Fruit fly (Drosophila melanogaster) whole organism, embryonic: ENCODE measurements around the gene CG43339.

Experiments used
- B-H1 ChIP-seq: fragments of 200-800 bp; sonication (Bioruptor generic); IDR thresholded peaks from 3 replicates; pipeline ENCODE4 v1.3.6; 2022; ENCODE audit warnings: missing biosample characterization, missing genetic modification characterization
- CG10321 ChIP-seq: fragments of 200-800 bp; sonication (Bioruptor generic); IDR thresholded peaks from 2 replicates; pipeline ENCODE4 v1.3.6; 2022; ENCODE audit warnings: missing biosample characterization, missing genetic modification characterization
- CG13287 ChIP-seq: fragments of 200-800 bp; sonication (Bioruptor generic); IDR thresholded peaks from 2 replicates; pipeline ENCODE4 v1.3.6; 2022; ENCODE audit warnings: missing biosample characterization, missing genetic modification characterization; ENCODE audit not compliant: partially characterized antibody
- CG13775 ChIP-seq: fragments of 200-800 bp; sonication (Bioruptor generic); optimal IDR thresholded peaks from 3 replicates; lab custom pipeline; 2017; ENCODE audit warnings: missing biosample characterization, mild to moderate bottlenecking, missing genetic modification characterization
- CG15479 ChIP-seq: fragments of 200-800 bp; sonication (Bioruptor generic); optimal IDR thresholded peaks from 3 replicates; lab custom pipeline; 2019; ENCODE audit warnings: missing biosample characterization, mild to moderate bottlenecking, missing genetic modification characterization, moderate library complexity
- CG17361 ChIP-seq: fragments of 200-800 bp; sonication (Bioruptor generic); IDR thresholded peaks from 3 replicates; pipeline ENCODE4 v1.3.6; 2022; ENCODE audit warnings: missing biosample characterization, missing genetic modification characterization
- CG1832 ChIP-seq: fragments of 200-800 bp; sonication (Bioruptor generic); optimal IDR thresholded peaks from 2 replicates; lab custom pipeline; 2017; ENCODE audit warnings: missing biosample characterization, mild to moderate bottlenecking, missing genetic modification characterization, inconsistent platforms
- CG2678 ChIP-seq: fragments of 200-800 bp; sonication (Bioruptor generic); optimal IDR thresholded peaks from 3 replicates; lab custom pipeline; 2019; ENCODE audit warnings: missing biosample characterization, mild to moderate bottlenecking, missing genetic modification characterization, moderate library complexity
- CG2889 ChIP-seq: fragments of 200-800 bp; sonication (Bioruptor generic); IDR thresholded peaks from 3 replicates; pipeline ENCODE4 v1.3.6; 2022; ENCODE audit warnings: missing biosample characterization, missing genetic modification characterization
- CG30403 ChIP-seq: fragments of 200-800 bp; sonication (Bioruptor generic); optimal IDR thresholded peaks from 3 replicates; lab custom pipeline; 2016; ENCODE audit warnings: missing biosample characterization, missing genetic modification characterization
- CG4854 ChIP-seq: fragments of 200-800 bp; sonication (Bioruptor generic); optimal IDR thresholded peaks from 2 replicates; lab custom pipeline; 2016; ENCODE audit warnings: missing biosample characterization, missing genetic modification characterization, inconsistent platforms
- CG5953 ChIP-seq: fragments of 200-800 bp; sonication (Bioruptor generic); IDR thresholded peaks from 2 replicates; pipeline ENCODE4 v1.3.6; 2022; ENCODE audit warnings: missing biosample characterization, missing genetic modification characterization
- CG6254 ChIP-seq: fragments of 200-800 bp; sonication (Bioruptor generic); optimal IDR thresholded peaks from 3 replicates; lab custom pipeline; 2017; ENCODE audit warnings: mild to moderate bottlenecking, missing biosample characterization, missing genetic modification reagents, missing genetic modification characterization
- CG7786 ChIP-seq: fragments of 200-800 bp; sonication (Bioruptor generic); optimal IDR thresholded peaks from 2 replicates; lab custom pipeline; 2016; ENCODE audit warnings: missing biosample characterization, missing genetic modification characterization
- CG7987 ChIP-seq: fragments of 200-800 bp; sonication (Bioruptor generic); optimal IDR thresholded peaks from 2 replicates; lab custom pipeline; 2018; ENCODE audit warnings: missing biosample characterization, mild to moderate bottlenecking, missing genetic modification characterization, moderate library complexity
- CG8290 ChIP-seq, 3 experiments: fragments of 200-800 bp; sonication (Bioruptor generic); optimal IDR thresholded peaks; 2 replicates each; lab custom pipeline; 2016 to 2019; ENCODE audit warnings: missing biosample characterization in 3 of 3, missing genetic modification characterization in 3 of 3, mild to moderate bottlenecking in 2 of 3, moderate library complexity in 1 of 3
- Elba2 ChIP-seq: fragments of 200-800 bp; sonication (Bioruptor generic); optimal IDR thresholded peaks from 3 replicates; lab custom pipeline; 2016; ENCODE audit warnings: missing biosample characterization, missing genetic modification characterization
- HLH4C ChIP-seq: fragments of 200-800 bp; sonication (Bioruptor generic); IDR thresholded peaks from 3 replicates; pipeline ENCODE4 v1.3.6; 2022; ENCODE audit warnings: missing biosample characterization, missing genetic modification characterization; ENCODE audit not compliant: partially characterized antibody
- Hr78 ChIP-seq, 2 experiments: fragments of 200-800 bp in 1 of 2; fragments of >200 bp in 1 of 2; sonication (Bioruptor generic) in 1 of 2; optimal IDR thresholded peaks; 2 replicates each; lab custom pipeline; 2017 to 2019; ENCODE audit warnings: missing biosample characterization in 2 of 2, missing genetic modification characterization in 2 of 2, mild to moderate bottlenecking in 1 of 2, moderate library complexity in 1 of 2
- Hsf ChIP-seq: fragments of 200-800 bp; sonication (Bioruptor generic); optimal IDR thresholded peaks from 3 replicates; lab custom pipeline; 2016; ENCODE audit warnings: missing biosample characterization, missing genetic modification characterization
- Mad ChIP-seq: fragments of 200-800 bp; sonication (Bioruptor generic); optimal IDR thresholded peaks from 2 replicates; lab custom pipeline; 2016; ENCODE audit warnings: missing biosample characterization, missing genetic modification characterization
- Med ChIP-seq: fragments of 200-800 bp; sonication (Bioruptor generic); peaks from one replicate; lab custom pipeline; 2016; ENCODE audit warnings: missing biosample characterization, missing genetic modification characterization, mild to moderate bottlenecking, inconsistent platforms, moderate library complexity
- Oli ChIP-seq: fragments of 200-800 bp; sonication (Bioruptor generic); optimal IDR thresholded peaks from 2 replicates; lab custom pipeline; 2018; ENCODE audit warnings: missing biosample characterization, mild to moderate bottlenecking, missing genetic modification characterization, moderate library complexity
- Sry-β ChIP-seq: fragments of 200-800 bp; sonication (Bioruptor generic); optimal IDR thresholded peaks from 2 replicates; lab custom pipeline; 2018; ENCODE audit warnings: missing biosample characterization, mild to moderate bottlenecking, missing genetic modification characterization, moderate library complexity
- Trl ChIP-seq, 3 experiments: fragments of >200 bp in 2 of 3; fragments of 200-800 bp in 1 of 3; sonication (Bioruptor generic) in 1 of 3; optimal IDR thresholded peaks; 2 replicates in 1 of 3; 3 replicates in 2 of 3; lab custom pipeline; 2016 to 2017; ENCODE audit warnings: missing biosample characterization in 1 of 3, missing genetic modification characterization in 1 of 3
- ara ChIP-seq: fragments of 200-800 bp; sonication (Bioruptor generic); IDR thresholded peaks from 2 replicates; pipeline ENCODE4 v1.3.6; 2022; ENCODE audit warnings: missing biosample characterization, missing genetic modification characterization
- az2 ChIP-seq: fragments of 200-800 bp; sonication (Bioruptor generic); optimal IDR thresholded peaks from 3 replicates; lab custom pipeline; 2016; ENCODE audit warnings: missing biosample characterization, missing genetic modification characterization
- bbx ChIP-seq: fragments of 200-800 bp; sonication (Bioruptor generic); IDR thresholded peaks from 2 replicates; pipeline ENCODE4 v1.3.6; 2022; ENCODE audit warnings: missing biosample characterization, missing genetic modification characterization; ENCODE audit not compliant: partially characterized antibody
- chinmo ChIP-seq: fragments of 200-800 bp; sonication (Bioruptor generic); IDR thresholded peaks from 4 replicates; pipeline ENCODE4 v1.3.6; 2022; ENCODE audit warnings: missing biosample characterization, missing genetic modification characterization; ENCODE audit not compliant: partially characterized antibody
- ci ChIP-seq: fragments of 200-800 bp; sonication (Bioruptor generic); IDR thresholded peaks from 3 replicates; pipeline ENCODE4 v1.3.6; 2022; ENCODE audit warnings: missing biosample characterization, missing genetic modification characterization
- crc ChIP-seq: fragments of 200-800 bp; sonication (Bioruptor generic); optimal IDR thresholded peaks from 2 replicates; lab custom pipeline; 2016; ENCODE audit warnings: missing biosample characterization, missing genetic modification characterization
- crol ChIP-seq: fragments of 200-800 bp; sonication (Bioruptor generic); IDR thresholded peaks from 2 replicates; pipeline ENCODE4 v1.3.6; 2022; ENCODE audit warnings: missing biosample characterization, missing genetic modification characterization
- cwo ChIP-seq: fragments of 200-800 bp; sonication (Bioruptor generic); optimal IDR thresholded peaks from 3 replicates; lab custom pipeline; 2017; ENCODE audit warnings: missing biosample characterization, missing genetic modification characterization, mild to moderate bottlenecking, moderate library complexity, missing genetic modification reagents
- da ChIP-seq: fragments of 200-800 bp; sonication (Bioruptor generic); optimal IDR thresholded peaks from 2 replicates; lab custom pipeline; 2016; ENCODE audit warnings: missing biosample characterization, missing genetic modification characterization
- ewg ChIP-seq: fragments of 200-800 bp; sonication (Bioruptor generic); optimal IDR thresholded peaks from 3 replicates; lab custom pipeline; 2017; ENCODE audit warnings: mild to moderate bottlenecking, missing biosample characterization, missing genetic modification reagents, missing genetic modification characterization
- gcm ChIP-seq: fragments of 200-800 bp; sonication (Bioruptor generic); optimal IDR thresholded peaks from 2 replicates; lab custom pipeline; 2019; ENCODE audit warnings: missing biosample characterization, mild to moderate bottlenecking, missing genetic modification characterization, moderate library complexity
- gem ChIP-seq: fragments of 200-800 bp; sonication (Bioruptor generic); optimal IDR thresholded peaks from 2 replicates; lab custom pipeline; 2019; ENCODE audit warnings: missing biosample characterization, mild to moderate bottlenecking, missing genetic modification characterization, moderate library complexity
- grau ChIP-seq: fragments of 200-800 bp; optimal IDR thresholded peaks from 3 replicates; lab custom pipeline; 2019; ENCODE audit warnings: missing biosample characterization, mild to moderate bottlenecking, missing genetic modification characterization, moderate library complexity
- gsb-n ChIP-seq: fragments of 200-800 bp; sonication (Bioruptor generic); optimal IDR thresholded peaks from 3 replicates; lab custom pipeline; 2018; ENCODE audit warnings: missing biosample characterization, mild to moderate bottlenecking, missing genetic modification characterization
- her ChIP-seq: fragments of 200-800 bp; sonication (Bioruptor generic); optimal IDR thresholded peaks from 2 replicates; lab custom pipeline; 2016; ENCODE audit warnings: missing biosample characterization, missing genetic modification characterization
- kni ChIP-seq: fragments of 200-800 bp; sonication (Bioruptor generic); optimal IDR thresholded peaks from 3 replicates; lab custom pipeline; 2017; ENCODE audit warnings: mild to moderate bottlenecking, missing biosample characterization, missing genetic modification reagents, missing genetic modification characterization
- phol ChIP-seq: fragments of 200-800 bp; sonication (Bioruptor generic); optimal IDR thresholded peaks from 3 replicates; lab custom pipeline; 2018; ENCODE audit warnings: missing biosample characterization, mild to moderate bottlenecking, missing genetic modification characterization, moderate library complexity
- row ChIP-seq: fragments of 200-800 bp; sonication (Bioruptor generic); IDR thresholded peaks from 3 replicates; pipeline ENCODE4 v1.3.6; 2022; ENCODE audit warnings: missing biosample characterization, missing genetic modification characterization
- sens ChIP-seq: fragments of 200-800 bp; sonication (Bioruptor generic); peaks from one replicate; lab custom pipeline; 2016; ENCODE audit warnings: missing biosample characterization, missing genetic modification characterization
- sug ChIP-seq: fragments of 200-800 bp; optimal IDR thresholded peaks from 2 replicates; lab custom pipeline; 2019; ENCODE audit warnings: missing biosample characterization, mild to moderate bottlenecking, missing genetic modification characterization, moderate library complexity
- tin ChIP-seq: fragments of 200-800 bp; sonication (Bioruptor generic); optimal IDR thresholded peaks from 3 replicates; lab custom pipeline; 2016; ENCODE audit warnings: missing biosample characterization, missing genetic modification characterization
- tll ChIP-seq, 2 experiments: fragments of 200-800 bp in 1 of 2; fragments of >200 bp in 1 of 2; sonication (Bioruptor generic) in 1 of 2; optimal IDR thresholded peaks; 2 replicates each; lab custom pipeline; 2017 to 2019; ENCODE audit warnings: missing biosample characterization in 2 of 2, missing genetic modification characterization in 2 of 2, mild to moderate bottlenecking in 1 of 2, moderate library complexity in 1 of 2
- twi ChIP-seq: fragments of 200-800 bp; optimal IDR thresholded peaks from 2 replicates; lab custom pipeline; 2019; ENCODE audit warnings: missing biosample characterization, mild to moderate bottlenecking, missing genetic modification characterization, moderate library complexity
- vvl ChIP-seq: fragments of 200-800 bp; sonication (Bioruptor generic); IDR thresholded peaks from 2 replicates; pipeline ENCODE4 v1.3.6; 2022; ENCODE audit warnings: missing biosample characterization, missing genetic modification characterization
- z ChIP-seq: fragments of 200-800 bp; sonication (Bioruptor generic); IDR thresholded peaks from 3 replicates; pipeline ENCODE4 v1.3.6; 2022; ENCODE audit warnings: missing biosample characterization, missing genetic modification characterization

The CG43339 gene

DNA sequence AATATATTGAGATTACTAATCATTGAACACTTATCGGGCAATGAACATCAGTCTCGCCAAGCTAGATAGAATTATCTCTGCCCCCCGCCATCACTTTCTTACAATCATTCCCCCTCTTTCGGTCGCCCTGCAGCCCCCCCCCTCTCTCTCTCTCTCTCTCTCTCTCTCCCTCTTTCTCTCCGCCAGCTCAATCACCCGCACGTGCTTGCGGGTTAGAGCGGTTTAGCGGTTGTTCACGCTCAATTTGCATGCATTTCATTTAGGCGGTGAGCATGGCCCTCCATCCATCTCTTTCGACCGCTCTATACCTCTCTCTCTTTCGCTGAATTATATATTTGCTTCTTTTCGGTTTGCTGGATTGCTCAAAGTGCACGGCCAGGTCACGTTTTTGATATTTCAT is 43.9 kb downstream of the CG43339 start:
- no peak for TF ChIP-seq Sry-β (GFP tag; lab: Kevin White, UChicago)
- peak; percentile 69 for TF ChIP-seq gsb-n
- TF ChIP-seq Elba2, result no peak
- TF ChIP-seq ara (GFP tag; lab: Robert Waterston, UW), result no peak
- no peak for TF ChIP-seq CG2678 (tag; lab: Kevin White, UChicago)
- no peak for TF ChIP-seq CG30403 (GFP tag; lab: Kevin White, UChicago)
- TF ChIP-seq CG10321, result peak; percentile 73
- TF ChIP-seq Mad (GFP tag; lab: Kevin White, UChicago), result no peak
- TF ChIP-seq cwo, result peak; percentile 91
- TF ChIP-seq vvl (GFP tag; lab: Robert Waterston, UW), result peak; percentile 74
- TF ChIP-seq tll (GFP tag; optimal IDR thresholded peaks at IDR 0.05; lab: Kevin White, UChicago), result peak in 1 of 2 experiments; percentile 50
- TF ChIP-seq sens, result peak; percentile 55
- peak; percentile 23; the same call in 1 of the 2 replicates for TF ChIP-seq bbx (GFP tag; lab: Robert Waterston, UW)
- peak in 1 of 2 experiments; percentile 26 for TF ChIP-seq Hr78 (GFP tag; optimal IDR thresholded peaks at IDR 0.05; lab: Kevin White, UChicago)
- peak; percentile 57; the same call in 1 of the 3 replicates for TF ChIP-seq z (GFP tag; lab: Robert Waterston, UW)
- 0 out of 3 replicates have a peak, but pooled peaks have one; percentile 21 for TF ChIP-seq ci (GFP tag; lab: Robert Waterston, UW)
- peak; percentile 34 for TF ChIP-seq Med (GFP tag; lab: Kevin White, UChicago)
- TF ChIP-seq CG13287 (GFP tag; lab: Robert Waterston, UW), result 0 out of 2 replicates have a peak, but pooled peaks have one; percentile 14
- peak; percentile 46 to 51 for TF ChIP-seq Trl (optimal IDR thresholded peaks at IDR 0.05; lab: Kevin White, UChicago)
- no peak for TF ChIP-seq Trl (GFP tag; optimal IDR thresholded peaks at IDR 0.05; lab: Kevin White, UChicago)
- TF ChIP-seq sug (tag; lab: Kevin White, UChicago), result peak; percentile 29
- TF ChIP-seq B-H1 (GFP tag; lab: Robert Waterston, UW), result no peak
- TF ChIP-seq CG13775, result no peak
- TF ChIP-seq CG6254 (GFP tag; lab: Kevin White, UChicago), result no peak
- TF ChIP-seq CG8290 (GFP tag; optimal IDR thresholded peaks at IDR 0.05; lab: Kevin White, UChicago), result no peak
- peak in 1 of 2 experiments; percentile 7 for TF ChIP-seq CG8290 (tag; optimal IDR thresholded peaks at IDR 0.05; lab: Kevin White, UChicago)
- no peak for TF ChIP-seq ewg (GFP tag; lab: Kevin White, UChicago)
- TF ChIP-seq Oli (tag; lab: Kevin White, UChicago), result no peak
- TF ChIP-seq her, result no peak
- TF ChIP-seq CG5953, result peak; percentile 30; the same call in 1 of the 2 replicates
- TF ChIP-seq CG7987 (GFP tag; lab: Kevin White, UChicago), result peak; percentile 49
- TF ChIP-seq chinmo, result 0 out of 4 replicates have a peak, but pooled peaks have one; percentile 59
- peak; percentile 76 for TF ChIP-seq CG1832
- no peak for TF ChIP-seq row (GFP tag; lab: Robert Waterston, UW)
- TF ChIP-seq CG15479 (GFP tag; lab: Kevin White, UChicago), result peak; percentile 96
- TF ChIP-seq gcm (GFP tag; lab: Kevin White, UChicago), result peak; percentile 34
- TF ChIP-seq da, result peak; percentile 31
- peak; percentile 94 for TF ChIP-seq crol
- TF ChIP-seq, all 482 proteins: peak for 23

DNA sequence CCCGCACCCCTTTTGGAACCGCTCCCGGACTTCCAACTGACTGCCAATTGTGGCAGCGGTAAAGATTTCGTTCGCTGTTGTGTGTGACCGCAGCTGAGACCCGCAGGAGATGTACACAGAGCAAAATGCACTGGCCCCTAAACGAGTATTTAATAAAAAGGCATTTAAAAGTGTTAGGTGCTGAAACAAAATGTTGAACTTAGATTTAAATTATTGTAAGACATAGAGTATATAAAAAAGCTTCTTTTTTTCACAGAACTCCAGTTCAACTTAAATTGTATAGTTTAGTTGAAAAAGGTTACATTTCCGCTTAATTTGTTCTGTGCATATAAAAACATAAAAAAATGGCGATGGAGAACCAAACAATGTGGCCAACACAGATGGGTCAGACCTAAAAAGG is 45.0 kb downstream of the CG43339 start:
- TF ChIP-seq CG17361, result no peak
- peak; percentile 1 for TF ChIP-seq phol
- TF ChIP-seq crc (GFP tag; lab: Kevin White, UChicago), result no peak
- TF ChIP-seq HLH4C (GFP tag; lab: Robert Waterston, UW), result no peak
- TF ChIP-seq tin (GFP tag; lab: Kevin White, UChicago), result no peak
- peak; percentile 69 for TF ChIP-seq sens
- no peak for TF ChIP-seq grau (tag; lab: Kevin White, UChicago)
- 0 out of 3 replicates have a peak, but pooled peaks have one; percentile 9 for TF ChIP-seq ci (GFP tag; lab: Robert Waterston, UW)
- no peak for TF ChIP-seq CG7786
- no peak for TF ChIP-seq CG2889 (GFP tag; lab: Robert Waterston, UW)
- TF ChIP-seq CG4854 (GFP tag; lab: Kevin White, UChicago), result no peak
- TF ChIP-seq az2 (GFP tag; lab: Kevin White, UChicago), result no peak
- no peak for TF ChIP-seq Hsf
- TF ChIP-seq gem, result peak; percentile 11
- TF ChIP-seq twi (tag; lab: Kevin White, UChicago), result no peak
- no peak for TF ChIP-seq kni
- peak; percentile 31; the same call in 1 of the 3 replicates for TF ChIP-seq row (GFP tag; lab: Robert Waterston, UW)
